Fruit fly (Drosophila melanogaster) whole organism, embryonic: ENCODE measurements around the gene CG13896.
A peak's percentile ranks its signal among the peaks of the same experiment; 100 is the strongest.

Source experiments
- Atf3 ChIP-seq: fragments of 200-800 bp; sonication (Bioruptor generic); optimal IDR thresholded peaks from 3 replicates; lab custom pipeline; 2016; ENCODE audit warnings: missing biosample characterization, missing genetic modification characterization
- CG1024 ChIP-seq: fragments of 200-800 bp; sonication (Bioruptor generic); IDR thresholded peaks from 2 replicates; pipeline ENCODE4 v1.3.6; 2022; ENCODE audit warnings: missing biosample characterization, missing genetic modification characterization
- CG11504 ChIP-seq: fragments of 200-800 bp; sonication (Bioruptor generic); optimal IDR thresholded peaks from 3 replicates; lab custom pipeline; 2019; ENCODE audit warnings: missing biosample characterization, mild to moderate bottlenecking, missing genetic modification characterization, moderate library complexity
- CG12104 ChIP-seq: fragments of 200-800 bp; sonication (Bioruptor generic); optimal IDR thresholded peaks from 3 replicates; lab custom pipeline; 2016; ENCODE audit warnings: missing biosample characterization, missing genetic modification characterization
- CG12155 ChIP-seq: fragments of 200-800 bp; sonication (Bioruptor generic); optimal IDR thresholded peaks from 3 replicates; lab custom pipeline; 2016; ENCODE audit warnings: missing biosample characterization, missing genetic modification characterization
- CG12236 ChIP-seq: fragments of 200-800 bp; sonication (Bioruptor generic); optimal IDR thresholded peaks from 2 replicates; lab custom pipeline; 2016; ENCODE audit warnings: missing biosample characterization, missing genetic modification characterization
- CG1233 ChIP-seq: fragments of 200-800 bp; sonication (Bioruptor generic); optimal IDR thresholded peaks from 4 replicates; lab custom pipeline; 2018; ENCODE audit warnings: missing biosample characterization, mild to moderate bottlenecking, missing genetic modification characterization
- CG12391 ChIP-seq: fragments of 200-800 bp; sonication (Bioruptor generic); optimal IDR thresholded peaks from 3 replicates; lab custom pipeline; 2018; ENCODE audit warnings: missing biosample characterization, mild to moderate bottlenecking, missing genetic modification characterization, moderate library complexity
- CG12769 ChIP-seq: fragments of 200-800 bp; sonication (Bioruptor generic); optimal IDR thresholded peaks from 2 replicates; lab custom pipeline; 2019; ENCODE audit warnings: missing biosample characterization, mild to moderate bottlenecking, missing genetic modification characterization, moderate library complexity
- CG14710 ChIP-seq: fragments of 200-800 bp; sonication (Bioruptor generic); optimal IDR thresholded peaks from 3 replicates; lab custom pipeline; 2019; ENCODE audit warnings: missing biosample characterization, mild to moderate bottlenecking, missing genetic modification characterization, moderate library complexity
- CG1792 ChIP-seq: fragments of 200-800 bp; sonication (Bioruptor generic); optimal IDR thresholded peaks from 2 replicates; lab custom pipeline; 2016; ENCODE audit warnings: missing biosample characterization, missing genetic modification characterization
- CG18476 ChIP-seq: fragments of 200-800 bp; sonication (Bioruptor generic); optimal IDR thresholded peaks from 2 replicates; lab custom pipeline; 2016; ENCODE audit warnings: missing biosample characterization, mild to moderate bottlenecking, missing genetic modification characterization
- CG2129 ChIP-seq: fragments of 200-800 bp; sonication (Bioruptor generic); IDR thresholded peaks from 2 replicates; pipeline ENCODE4 v1.3.6; 2022; ENCODE audit warnings: missing biosample characterization, missing genetic modification characterization; ENCODE audit not compliant: partially characterized antibody
- CG2199 ChIP-seq: fragments of 200-800 bp; sonication (Bioruptor generic); IDR thresholded peaks from 3 replicates; pipeline ENCODE4 v1.3.6; 2022; ENCODE audit warnings: missing biosample characterization, missing genetic modification characterization
- CG2202 ChIP-seq: fragments of 200-800 bp; sonication (Bioruptor generic); optimal IDR thresholded peaks from 2 replicates; lab custom pipeline; 2018; ENCODE audit warnings: missing biosample characterization, mild to moderate bottlenecking, missing genetic modification characterization
- CG43689 ChIP-seq: fragments of 200-800 bp; sonication (Bioruptor generic); IDR thresholded peaks from 2 replicates; pipeline ENCODE4 v1.3.6; 2022; ENCODE audit warnings: missing biosample characterization, missing genetic modification characterization
- CG6175 ChIP-seq: fragments of 200-800 bp; sonication (Bioruptor generic); IDR thresholded peaks from 3 replicates; pipeline ENCODE4 v1.3.6; 2022; ENCODE audit warnings: missing biosample characterization, missing genetic modification characterization
- CG6854 ChIP-seq: fragments of 200-800 bp; sonication (Bioruptor generic); optimal IDR thresholded peaks from 3 replicates; lab custom pipeline; 2017; ENCODE audit warnings: missing biosample characterization, mild to moderate bottlenecking, missing genetic modification characterization
- CG8290 ChIP-seq, 3 experiments: fragments of 200-800 bp; sonication (Bioruptor generic); optimal IDR thresholded peaks; 2 replicates each; lab custom pipeline; 2016 to 2019; ENCODE audit warnings: missing biosample characterization in 3 of 3, missing genetic modification characterization in 3 of 3, mild to moderate bottlenecking in 2 of 3, moderate library complexity in 1 of 3
- D19B ChIP-seq: fragments of 200-800 bp; sonication (Bioruptor generic); optimal IDR thresholded peaks from 2 replicates; lab custom pipeline; 2017; ENCODE audit warnings: missing biosample characterization, mild to moderate bottlenecking, missing genetic modification characterization
- Dip3 ChIP-seq: fragments of 200-800 bp; sonication (Bioruptor generic); optimal IDR thresholded peaks from 3 replicates; lab custom pipeline; 2016; ENCODE audit warnings: missing biosample characterization, missing genetic modification characterization
- Ets97D ChIP-seq: fragments of 200-800 bp; sonication (Bioruptor generic); optimal IDR thresholded peaks from 3 replicates; lab custom pipeline; 2016; ENCODE audit warnings: missing biosample characterization, missing genetic modification characterization
- Fer1 ChIP-seq: fragments of 200-800 bp; sonication (Bioruptor generic); optimal IDR thresholded peaks from 2 replicates; lab custom pipeline; 2017; ENCODE audit warnings: missing biosample characterization, mild to moderate bottlenecking, missing genetic modification characterization
- Med ChIP-seq: fragments of 200-800 bp; sonication (Bioruptor generic); peaks from one replicate; lab custom pipeline; 2016; ENCODE audit warnings: missing biosample characterization, missing genetic modification characterization, mild to moderate bottlenecking, inconsistent platforms, moderate library complexity
- Nf-YB ChIP-seq: fragments of 200-800 bp; sonication (Bioruptor generic); optimal IDR thresholded peaks from 3 replicates; lab custom pipeline; 2019; ENCODE audit warnings: missing biosample characterization, mild to moderate bottlenecking, missing genetic modification characterization, moderate library complexity
- Pdp1 ChIP-seq, 2 experiments: fragments of 200-800 bp; sonication (Bioruptor generic); optimal IDR thresholded peaks; 3 replicates each; lab custom pipeline; 2016; ENCODE audit warnings: missing biosample characterization in 2 of 2, missing genetic modification characterization in 2 of 2, mild to moderate bottlenecking in 1 of 2, moderate library complexity in 1 of 2
- Ptx1 ChIP-seq: fragments of 200-800 bp; sonication (Bioruptor generic); IDR thresholded peaks from 2 replicates; pipeline ENCODE4 v1.3.6; 2022; ENCODE audit warnings: missing biosample characterization, missing genetic modification characterization
- Stat92E ChIP-seq, 3 experiments: fragments of >200 bp in 2 of 3; fragments of 200-800 bp in 1 of 3; sonication (Bioruptor generic) in 1 of 3; optimal IDR thresholded peaks; 2 replicates each; lab custom pipeline; 2017 to 2019; ENCODE audit warnings: missing biosample characterization in 3 of 3, missing genetic modification characterization in 3 of 3, mild to moderate bottlenecking in 1 of 3, moderate library complexity in 1 of 3
- Usf ChIP-seq: fragments of 200-800 bp; sonication (Bioruptor generic); optimal IDR thresholded peaks from 2 replicates; lab custom pipeline; 2017; ENCODE audit warnings: missing genotype, missing biosample characterization, missing genetic modification characterization
- Xrp1 ChIP-seq: fragments of 200-800 bp; sonication (Bioruptor generic); IDR thresholded peaks from 2 replicates; pipeline ENCODE4 v1.3.6; 2022; ENCODE audit warnings: missing biosample characterization, missing genetic modification characterization
- ac ChIP-seq: fragments of 200-800 bp; sonication (Bioruptor generic); optimal IDR thresholded peaks from 3 replicates; lab custom pipeline; 2017; ENCODE audit warnings: missing biosample characterization, mild to moderate bottlenecking, missing genetic modification characterization
- ara ChIP-seq: fragments of 200-800 bp; sonication (Bioruptor generic); IDR thresholded peaks from 2 replicates; pipeline ENCODE4 v1.3.6; 2022; ENCODE audit warnings: missing biosample characterization, missing genetic modification characterization
- dimm ChIP-seq: fragments of 200-800 bp; sonication (Bioruptor generic); IDR thresholded peaks from 2 replicates; pipeline ENCODE4 v1.3.6; 2022; ENCODE audit warnings: missing biosample characterization, missing genetic modification characterization
- dmrt11E ChIP-seq: fragments of 200-800 bp; sonication (Bioruptor generic); optimal IDR thresholded peaks from 3 replicates; lab custom pipeline; 2018; ENCODE audit warnings: missing biosample characterization, mild to moderate bottlenecking, missing genetic modification characterization, moderate library complexity
- ems ChIP-seq: fragments of 200-800 bp; sonication (Bioruptor generic); optimal IDR thresholded peaks from 3 replicates; lab custom pipeline; 2016; ENCODE audit warnings: missing biosample characterization, missing genetic modification characterization
- jumu ChIP-seq: fragments of 200-800 bp; sonication (Bioruptor generic); optimal IDR thresholded peaks from 3 replicates; lab custom pipeline; 2016; ENCODE audit warnings: missing biosample characterization, missing genetic modification characterization
- lbe ChIP-seq: fragments of 200-800 bp; sonication (Bioruptor generic); optimal IDR thresholded peaks from 2 replicates; lab custom pipeline; 2016; ENCODE audit warnings: missing biosample characterization, mild to moderate bottlenecking, missing genetic modification characterization
- lola ChIP-seq, 3 experiments: fragments of >200 bp in 2 of 3; fragments of 200-800 bp in 1 of 3; sonication (Bioruptor generic) in 1 of 3; optimal IDR thresholded peaks; 2 replicates each; lab custom pipeline; 2017 to 2019; ENCODE audit warnings: missing biosample characterization in 3 of 3, missing genetic modification characterization in 3 of 3, mild to moderate bottlenecking in 1 of 3, moderate library complexity in 1 of 3
- lov ChIP-seq, 2 experiments: fragments of 200-800 bp in 1 of 2; fragments of >200 bp in 1 of 2; sonication (Bioruptor generic) in 1 of 2; IDR thresholded peaks in 1 of 2; optimal IDR thresholded peaks in 1 of 2; 2 replicates in 1 of 2; 3 replicates in 1 of 2; pipeline versions ENCODE4 v1.3.6 to Lab custom; 2017 to 2022; ENCODE audit warnings: missing biosample characterization in 1 of 2, missing genetic modification characterization in 1 of 2
- prd ChIP-seq, 3 experiments: fragments of >200 bp in 2 of 3; fragments of 200-800 bp in 1 of 3; sonication (Bioruptor generic) in 1 of 3; optimal IDR thresholded peaks in 2 of 3; IDR thresholded peaks in 1 of 3; 2 replicates in 2 of 3; 3 replicates in 1 of 3; pipeline versions ENCODE4 v1.3.6 to Lab custom; 2017 to 2022; ENCODE audit warnings: missing biosample characterization in 1 of 3, missing genetic modification characterization in 1 of 3
- psq ChIP-seq: fragments of 200-800 bp; sonication (Bioruptor generic); optimal IDR thresholded peaks from 2 replicates; lab custom pipeline; 2017; ENCODE audit warnings: missing biosample characterization, missing genetic modification characterization
- pum ChIP-seq: fragments of 200-800 bp; sonication (Bioruptor generic); optimal IDR thresholded peaks from 2 replicates; lab custom pipeline; 2016; ENCODE audit warnings: missing biosample characterization, missing genetic modification characterization
- pzg ChIP-seq: fragments of 200-800 bp; sonication (Bioruptor generic); optimal IDR thresholded peaks from 3 replicates; lab custom pipeline; 2018; ENCODE audit warnings: missing biosample characterization, mild to moderate bottlenecking, missing genetic modification characterization, moderate library complexity
- row ChIP-seq: fragments of 200-800 bp; sonication (Bioruptor generic); IDR thresholded peaks from 3 replicates; pipeline ENCODE4 v1.3.6; 2022; ENCODE audit warnings: missing biosample characterization, missing genetic modification characterization
- sens ChIP-seq: fragments of 200-800 bp; sonication (Bioruptor generic); peaks from one replicate; lab custom pipeline; 2016; ENCODE audit warnings: missing biosample characterization, missing genetic modification characterization
- sna ChIP-seq: fragments of 200-800 bp; sonication (Bioruptor generic); IDR thresholded peaks from 2 replicates; pipeline ENCODE4 v1.3.6; 2022; ENCODE audit warnings: missing biosample characterization, missing genetic modification characterization; ENCODE audit not compliant: partially characterized antibody
- so ChIP-seq: fragments of 200-800 bp; sonication (Bioruptor generic); IDR thresholded peaks from 3 replicates; pipeline ENCODE4 v1.3.6; 2022; ENCODE audit warnings: missing biosample characterization, missing genetic modification characterization
- wdn ChIP-seq: fragments of 200-800 bp; sonication (Bioruptor generic); IDR thresholded peaks from 2 replicates; pipeline ENCODE4 v1.3.6; 2022; ENCODE audit warnings: missing biosample characterization, missing genetic modification characterization
- wor ChIP-seq: fragments of 200-800 bp; sonication (Bioruptor generic); IDR thresholded peaks from 2 replicates; pipeline ENCODE4 v1.3.6; 2022; ENCODE audit warnings: missing biosample characterization, missing genetic modification characterization

The CG13896 gene

dm6 chr3L:760201-760600 lies 48.6 kb upstream of the CG13896 start (continued):
- TF ChIP-seq Pdp1 (GFP tag; optimal IDR thresholded peaks at IDR 0.05; lab: Kevin White, UChicago) (peak in 1 of 2 experiments; percentile 4), sens (GFP tag; lab: Kevin White, UChicago) (peak; percentile 92), Med (GFP tag; lab: Kevin White, UChicago) (peak; percentile 46), sna (GFP tag; lab: Robert Waterston, UW) (no peak), dmrt11E (tag; lab: Kevin White, UChicago) (peak; percentile 72), CG2199 (peak; percentile 43; the same call in 1 of the 3 replicates), Fer1 (GFP tag; lab: Kevin White, UChicago) (no peak), Dip3 (GFP tag; lab: Kevin White, UChicago) (no peak), so (GFP tag; lab: Robert Waterston, UW) (no peak), CG12155 (GFP tag; lab: Kevin White, UChicago) (no peak), CG12769 (tag; lab: Kevin White, UChicago) (no peak), CG8290 (GFP tag; optimal IDR thresholded peaks at IDR 0.05; lab: Kevin White, UChicago) (no peak), CG8290 (tag; optimal IDR thresholded peaks at IDR 0.05; lab: Kevin White, UChicago) (peak in 1 of 2 experiments; percentile 7), psq (no peak), lola (GFP tag; optimal IDR thresholded peaks at IDR 0.05; lab: Kevin White, UChicago) (peak in 1 of 3 experiments; percentile 63), pum (GFP tag; lab: Kevin White, UChicago) (peak; percentile 16), ems (GFP tag; lab: Kevin White, UChicago) (no peak), pzg (no peak), CG43689 (GFP tag; lab: Robert Waterston, UW) (no peak), Xrp1 (peak; percentile 69), Ptx1 (GFP tag; lab: Robert Waterston, UW) (0 out of 2 replicates have a peak, but pooled peaks have one; percentile 28), CG12391 (peak; percentile 27), D19B (GFP tag; lab: Kevin White, UChicago) (no peak), CG12236 (GFP tag; lab: Kevin White, UChicago) (no peak), ara (GFP tag; lab: Robert Waterston, UW) (peak; percentile 57; the same call in 1 of the 2 replicates), CG6175 (GFP tag; lab: Robert Waterston, UW) (no peak), wor (no peak), Ets97D (GFP tag; lab: Kevin White, UChicago) (no peak), CG11504 (tag; lab: Kevin White, UChicago) (peak; percentile 15), dimm (GFP tag; lab: Robert Waterston, UW) (no peak), jumu (no peak), prd (optimal IDR thresholded peaks at IDR 0.05; lab: Kevin White, UChicago) (no peak), prd (GFP tag; IDR thresholded peaks at IDR 0.05; lab: Robert Waterston, UW) (peak; percentile 93), row (0 out of 3 replicates have a peak, but pooled peaks have one; percentile 25), CG6854 (GFP tag; lab: Kevin White, UChicago) (no peak), CG2202 (tag; lab: Kevin White, UChicago) (peak; percentile 16), CG12104 (GFP tag; lab: Kevin White, UChicago) (no peak), CG14710 (tag; lab: Kevin White, UChicago) (peak; percentile 57), CG18476 (no peak), wdn (GFP tag; lab: Robert Waterston, UW) (no peak), CG1233 (GFP tag; lab: Kevin White, UChicago) (peak; percentile 20), Atf3 (GFP tag; lab: Kevin White, UChicago) (peak; percentile 25), Nf-YB (GFP tag; lab: Kevin White, UChicago) (no peak), lbe (GFP tag; lab: Kevin White, UChicago) (peak; percentile 86), ac (GFP tag; lab: Kevin White, UChicago) (peak; percentile 77), CG1792 (GFP tag; lab: Kevin White, UChicago) (peak; percentile 11), Usf (GFP tag; lab: Kevin White, UChicago) (no peak), Stat92E (GFP tag; optimal IDR thresholded peaks at IDR 0.05; lab: Kevin White, UChicago) (no peak), CG2129 (GFP tag; lab: Robert Waterston, UW) (no peak), CG1024 (GFP tag; lab: Robert Waterston, UW) (peak; percentile 41; the same call in 1 of the 2 replicates), lov (optimal IDR thresholded peaks at IDR 0.05; lab: Kevin White, UChicago) (no peak), lov (GFP tag; IDR thresholded peaks at IDR 0.05; lab: Robert Waterston, UW) (no peak; the same call in 2 of the 3 replicates)
